Worm (Caenorhabditis elegans) whole organism, L3 larva: ENCODE results near the gene srx-114.
A peak's percentile ranks its signal among the peaks of the same experiment; 100 is the strongest.

Experiments used
- R02D3.7 ChIP-seq: fragments of 150-350 bp; optimal IDR thresholded peaks from 2 replicates; lab custom pipeline; 2014; ENCODE audit warnings: missing biosample characterization, missing genetic modification characterization
- aly-2 ChIP-seq: fragments of 150-350 bp; optimal IDR thresholded peaks from 2 replicates; lab custom pipeline; 2014; ENCODE audit warnings: missing biosample characterization, missing genetic modification characterization
- ama-1 ChIP-seq: fragments of 150-350 bp; optimal IDR thresholded peaks from 2 replicates; lab custom pipeline; 2018
- ceh-16 ChIP-seq: sonication (generic microtip); optimal IDR thresholded peaks from 2 replicates; lab custom pipeline; 2017; ENCODE audit warnings: missing biosample characterization, missing genetic modification characterization
- ceh-28 ChIP-seq: fragments of 150-350 bp; optimal IDR thresholded peaks from 2 replicates; lab custom pipeline; 2014; ENCODE audit warnings: missing biosample characterization, missing genetic modification reagents, missing genetic modification characterization
- ceh-9 ChIP-seq: sonication (generic microtip); optimal IDR thresholded peaks from 2 replicates; lab custom pipeline; 2018; ENCODE audit warnings: missing biosample characterization, missing genetic modification characterization
- daf-12 ChIP-seq: fragments of 150-350 bp; optimal IDR thresholded peaks from 2 replicates; lab custom pipeline; 2014; ENCODE audit warnings: missing biosample characterization, missing genetic modification reagents, missing genetic modification characterization
- egl-27 ChIP-seq: sonication (generic microtip); optimal IDR thresholded peaks from 4 replicates; lab custom pipeline; 2017; ENCODE audit warnings: missing biosample characterization, missing genetic modification reagents, missing genetic modification characterization
- egl-5 ChIP-seq: fragments of 150-350 bp; optimal IDR thresholded peaks from 2 replicates; lab custom pipeline; 2017; ENCODE audit warnings: missing biosample characterization, missing genetic modification reagents, missing genetic modification characterization, inconsistent platforms
- elt-1 ChIP-seq: fragments of 150-350 bp; optimal IDR thresholded peaks from 2 replicates; lab custom pipeline; 2014; ENCODE audit warnings: missing biosample characterization, missing genetic modification characterization
- elt-2 ChIP-seq: sonication (generic microtip); optimal IDR thresholded peaks from 2 replicates; lab custom pipeline; 2016; ENCODE audit warnings: missing genetic modification reagents, mild to moderate bottlenecking, missing genetic modification characterization, missing compliant biosample characterization
- elt-3 ChIP-seq, 3 experiments: fragments of 150-350 bp in 1 of 3; sonication (generic microtip) in 2 of 3; optimal IDR thresholded peaks; 2 replicates in 2 of 3; 4 replicates in 1 of 3; lab custom pipeline; 2014 to 2017; ENCODE audit warnings: missing biosample characterization in 3 of 3, missing genetic modification characterization in 3 of 3
- eor-1 ChIP-seq, 2 experiments: fragments of 150-350 bp; optimal IDR thresholded peaks; 2 replicates each; lab custom pipeline; 2014 to 2018; ENCODE audit warnings: missing biosample characterization in 2 of 2, missing genetic modification characterization in 2 of 2
- fos-1 ChIP-seq: fragments of 150-350 bp; optimal IDR thresholded peaks from 2 replicates; lab custom pipeline; 2014; ENCODE audit warnings: missing biosample characterization, missing genetic modification characterization
- jun-1 ChIP-seq: fragments of 150-350 bp; optimal IDR thresholded peaks from 2 replicates; lab custom pipeline; 2014; ENCODE audit warnings: missing biosample characterization, missing genetic modification reagents, missing genetic modification characterization
- lin-15B ChIP-seq: fragments of 150-350 bp; optimal IDR thresholded peaks from 2 replicates; lab custom pipeline; 2014; ENCODE audit warnings: missing biosample characterization, missing genetic modification characterization
- lin-39 ChIP-seq: fragments of 150-350 bp; optimal IDR thresholded peaks from 2 replicates; lab custom pipeline; 2018; ENCODE audit warnings: missing biosample characterization, missing genetic modification reagents, missing genetic modification characterization
- lsy-12 ChIP-seq: sonication (generic microtip); optimal IDR thresholded peaks from 2 replicates; lab custom pipeline; 2016; ENCODE audit warnings: mild to moderate bottlenecking, missing genetic modification characterization, missing compliant biosample characterization
- mdl-1 ChIP-seq: fragments of 150-350 bp; optimal IDR thresholded peaks from 2 replicates; lab custom pipeline; 2014; ENCODE audit warnings: missing biosample characterization, missing genetic modification characterization
- nfya-1 ChIP-seq: sonication (generic microtip); optimal IDR thresholded peaks from 2 replicates; lab custom pipeline; 2017; ENCODE audit warnings: missing genetic modification characterization, mild to moderate bottlenecking, missing compliant biosample characterization, antibody characterized with exemption, moderate library complexity; ENCODE audit not compliant: insufficient read depth
- nhr-11 ChIP-seq: fragments of 150-350 bp; optimal IDR thresholded peaks from 2 replicates; lab custom pipeline; 2014; ENCODE audit warnings: missing biosample characterization, missing genetic modification characterization
- nhr-12 ChIP-seq: fragments of 150-350 bp; optimal IDR thresholded peaks from 2 replicates; lab custom pipeline; 2014; ENCODE audit warnings: missing biosample characterization, missing genetic modification characterization
- nhr-23 ChIP-seq: fragments of 150-350 bp; optimal IDR thresholded peaks from 2 replicates; lab custom pipeline; 2014; ENCODE audit warnings: missing biosample characterization, missing genetic modification reagents, missing genetic modification characterization
- nhr-25 ChIP-seq: sonication (generic microtip); optimal IDR thresholded peaks from 2 replicates; lab custom pipeline; 2017; ENCODE audit warnings: missing biosample characterization, missing genetic modification characterization
- nhr-28 ChIP-seq: fragments of 150-350 bp; optimal IDR thresholded peaks from 2 replicates; lab custom pipeline; 2014; ENCODE audit warnings: missing biosample characterization, missing genetic modification characterization
- nhr-43 ChIP-seq: sonication (generic microtip); optimal IDR thresholded peaks from 2 replicates; lab custom pipeline; 2016; ENCODE audit warnings: mild to moderate bottlenecking, missing genetic modification characterization, missing compliant biosample characterization; ENCODE audit not compliant: poor library complexity, severe bottlenecking
- nhr-67 ChIP-seq: fragments of 150-350 bp; optimal IDR thresholded peaks from 2 replicates; lab custom pipeline; 2014; ENCODE audit warnings: missing biosample characterization, missing genetic modification characterization
- nhr-76 ChIP-seq: fragments of 150-350 bp; sonication (generic microtip); optimal IDR thresholded peaks from 5 replicates; lab custom pipeline; 2014; ENCODE audit warnings: missing biosample characterization, missing genetic modification characterization
- nhr-77 ChIP-seq: fragments of 150-350 bp; optimal IDR thresholded peaks from 2 replicates; lab custom pipeline; 2014; ENCODE audit warnings: missing biosample characterization, missing genetic modification characterization
- pha-4 ChIP-seq: fragments of 150-350 bp; optimal IDR thresholded peaks from 2 replicates; lab custom pipeline; 2014; ENCODE audit warnings: missing biosample characterization, missing genetic modification reagents, missing genetic modification characterization
- pqm-1 ChIP-seq: fragments of 150-350 bp; optimal IDR thresholded peaks from 2 replicates; lab custom pipeline; 2017; ENCODE audit warnings: missing biosample characterization, missing genetic modification characterization, inconsistent platforms
- sea-2 ChIP-seq: fragments of 150-350 bp; sonication (generic microtip); optimal IDR thresholded peaks from 4 replicates; lab custom pipeline; 2014; ENCODE audit warnings: missing biosample characterization, missing genetic modification reagents, missing genetic modification characterization
- snpc-4 ChIP-seq: fragments of 150-350 bp; optimal IDR thresholded peaks from 2 replicates; lab custom pipeline; 2014; ENCODE audit warnings: missing biosample characterization, missing genetic modification characterization
- unc-39 ChIP-seq: sonication (generic microtip); optimal IDR thresholded peaks from 4 replicates; lab custom pipeline; 2017; ENCODE audit warnings: missing biosample characterization, missing genetic modification characterization
- unc-62 ChIP-seq: fragments of 150-350 bp; sonication (generic microtip); optimal IDR thresholded peaks from 4 replicates; lab custom pipeline; 2014; ENCODE audit warnings: missing biosample characterization, missing genetic modification reagents, missing genetic modification characterization
- ztf-11 ChIP-seq: fragments of 150-350 bp; optimal IDR thresholded peaks from 2 replicates; lab custom pipeline; 2014; ENCODE audit warnings: missing biosample characterization, missing genetic modification characterization

The srx-114 gene

DNA sequence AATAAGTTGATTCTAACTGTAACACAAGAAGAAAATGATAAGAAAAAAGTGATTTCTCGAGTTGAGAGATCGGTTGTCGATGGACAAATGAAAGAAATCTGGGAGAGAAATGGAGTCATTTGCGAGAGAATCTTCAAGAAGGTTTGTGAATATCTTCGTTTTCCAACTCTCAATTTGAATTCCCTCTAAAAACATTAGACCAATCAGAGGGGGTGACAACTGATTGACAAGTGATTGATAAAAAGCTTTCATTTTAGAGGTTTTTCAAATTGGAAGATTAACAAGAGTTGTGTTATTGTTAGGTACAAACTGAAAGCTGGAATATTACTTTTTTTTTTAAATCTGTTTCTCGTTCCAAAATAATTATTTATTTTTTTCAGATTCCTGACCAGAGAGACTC lies 15.1 kb downstream of the srx-114 start:
- TF ChIP-seq jun-1 (tag; lab: Kevin White, UChicago), result no peak
- no peak for TF ChIP-seq lsy-12 (tag; lab: Kevin White, UChicago)
- no peak for TF ChIP-seq mdl-1 (tag; lab: Kevin White, UChicago)
- no peak for TF ChIP-seq nhr-76 (tag; lab: Kevin White, UChicago)
- no peak for TF ChIP-seq ceh-9 (tag; lab: Kevin White, UChicago)
- no peak for TF ChIP-seq nhr-77 (tag; lab: Kevin White, UChicago)
- no peak for TF ChIP-seq ceh-16 (tag; lab: Kevin White, UChicago)
- TF ChIP-seq daf-12, result no peak
- TF ChIP-seq egl-27, result no peak
- no peak for TF ChIP-seq unc-39
- TF ChIP-seq unc-62 (GFP tag; lab: Kevin White, UChicago), result no peak
- no peak for TF ChIP-seq nhr-67 (tag; lab: Kevin White, UChicago)
- TF ChIP-seq lin-39 (tag; lab: Kevin White, UChicago), result no peak
- TF ChIP-seq lin-15B (tag; lab: Kevin White, UChicago), result no peak
- TF ChIP-seq nhr-28 (tag; lab: Kevin White, UChicago), result no peak
- no peak for TF ChIP-seq elt-3 (tag; optimal IDR thresholded peaks at IDR 0.05; lab: Kevin White, UChicago)
- TF ChIP-seq nhr-23 (tag; lab: Kevin White, UChicago), result no peak
- TF ChIP-seq pqm-1 (tag; lab: Kevin White, UChicago), result no peak
- no peak for TF ChIP-seq fos-1 (tag; lab: Kevin White, UChicago)

DNA sequence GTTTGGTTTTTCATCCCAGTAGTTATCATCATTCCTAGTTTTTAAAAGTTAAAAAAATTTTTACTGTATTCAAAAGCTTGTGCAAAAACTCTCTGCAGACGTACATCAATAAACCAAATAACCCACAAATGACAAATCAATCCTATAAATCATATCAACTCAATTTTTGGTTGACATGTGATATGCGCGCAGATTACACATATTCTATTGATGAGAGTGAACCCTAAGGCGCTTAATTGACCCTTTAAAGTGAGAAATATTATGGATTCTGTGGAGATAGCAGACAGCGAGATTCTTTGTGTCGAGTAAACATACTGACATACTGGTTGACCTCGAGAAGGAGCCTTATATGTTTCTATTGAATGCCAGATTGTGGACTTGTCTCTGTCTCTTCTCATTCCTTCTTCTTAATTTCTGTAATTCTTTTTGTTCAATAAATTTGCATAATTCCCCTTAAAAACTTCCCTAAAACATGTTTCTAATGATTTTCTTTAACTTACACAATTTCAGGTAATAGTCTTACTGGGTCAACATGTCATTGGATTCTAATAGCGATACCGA lies 16.7 kb downstream of the srx-114 start, which contains the start of gene EEED8.2:
EEED8.2 (plus strand) TSS at position 511 of the 561 bp plus-strand sequence.
- TF ChIP-seq pha-4 (tag; lab: Kevin White, UChicago) (peak; percentile 26), nhr-12 (no peak), ztf-11 (tag; lab: Kevin White, UChicago) (no peak)

DNA sequence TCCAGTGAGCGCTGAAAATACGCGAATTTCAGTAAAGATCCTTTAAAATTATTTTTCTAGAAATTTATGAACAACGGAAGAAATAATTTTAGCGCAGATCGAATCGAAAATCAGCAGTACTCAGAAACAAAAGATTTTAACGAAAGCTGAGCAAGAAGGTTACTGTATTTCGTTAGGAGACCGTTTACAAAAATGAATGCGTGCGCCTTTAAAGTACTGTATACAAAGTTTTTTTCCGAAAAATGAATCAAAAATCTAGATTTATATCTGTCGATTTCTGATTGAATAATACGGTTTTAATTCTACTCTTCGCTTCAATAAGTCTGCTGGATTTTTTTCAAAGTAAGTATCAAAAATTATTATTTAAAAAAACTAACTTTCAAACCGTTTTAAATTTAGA lies 18.9 kb downstream of the srx-114 start, which contains the start of the genes EEED8.14 and EEED8.3:
EEED8.14 (minus strand) TSS at position 13 of the 400 bp plus-strand sequence.
EEED8.3 (plus strand) TSS at position 237 of the 400 bp plus-strand sequence.
- no peak for TF ChIP-seq ztf-11 (tag; lab: Kevin White, UChicago)
- no peak for TF ChIP-seq sea-2 (GFP tag; lab: Kevin White, UChicago)
- no peak for TF ChIP-seq daf-12
- no peak for TF ChIP-seq R02D3.7
- TF ChIP-seq fos-1 (tag; lab: Kevin White, UChicago), result no peak
- no peak for TF ChIP-seq unc-39
- no peak for TF ChIP-seq snpc-4
- TF ChIP-seq egl-27, result no peak
- TF ChIP-seq, all 47 proteins: peak for 0

DNA sequence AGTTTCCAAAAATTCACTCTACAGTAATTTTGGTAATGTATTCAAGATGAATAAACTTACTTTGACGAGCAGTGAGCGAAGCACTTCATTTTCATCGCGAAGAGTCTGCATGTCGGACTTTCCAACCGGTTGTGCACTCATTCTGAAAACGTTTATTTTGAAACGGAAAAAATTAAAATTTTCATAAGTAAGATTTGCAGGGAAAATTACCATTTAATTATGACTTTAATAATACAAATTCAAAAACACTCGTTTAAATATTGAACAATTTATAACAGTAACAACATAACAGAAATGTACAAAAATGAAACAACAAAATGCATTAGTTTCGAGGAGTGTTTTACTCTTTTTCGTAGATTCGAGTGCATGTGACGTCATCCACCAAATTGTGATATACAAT lies 20.5 kb downstream of the srx-114 start, which contains the start of the genes EEED8.13 and EEED8.18:
EEED8.13 (minus strand) TSS at position 101 of the 400 bp plus-strand sequence.
EEED8.18 (minus strand) TSS at position 144 of the 400 bp plus-strand sequence.
- no peak for TF ChIP-seq nhr-43 (tag; lab: Kevin White, UChicago)
- no peak for TF ChIP-seq eor-1 (tag; optimal IDR thresholded peaks at IDR 0.05; lab: Kevin White, UChicago)
- TF ChIP-seq unc-62 (GFP tag; lab: Kevin White, UChicago), result no peak
- TF ChIP-seq egl-5 (tag; lab: Kevin White, UChicago), result no peak
- TF ChIP-seq nhr-23 (tag; lab: Kevin White, UChicago), result no peak
- no peak for TF ChIP-seq nhr-77 (tag; lab: Kevin White, UChicago)
- TF ChIP-seq nfya-1 (tag; lab: Kevin White, UChicago), result no peak
- TF ChIP-seq elt-3 (tag; optimal IDR thresholded peaks at IDR 0.05; lab: Kevin White, UChicago), result no peak
- TF ChIP-seq aly-2 (tag; lab: Kevin White, UChicago), result no peak
- TF ChIP-seq daf-12, result no peak
- no peak for TF ChIP-seq elt-2 (tag; lab: Kevin White, UChicago)

DNA sequence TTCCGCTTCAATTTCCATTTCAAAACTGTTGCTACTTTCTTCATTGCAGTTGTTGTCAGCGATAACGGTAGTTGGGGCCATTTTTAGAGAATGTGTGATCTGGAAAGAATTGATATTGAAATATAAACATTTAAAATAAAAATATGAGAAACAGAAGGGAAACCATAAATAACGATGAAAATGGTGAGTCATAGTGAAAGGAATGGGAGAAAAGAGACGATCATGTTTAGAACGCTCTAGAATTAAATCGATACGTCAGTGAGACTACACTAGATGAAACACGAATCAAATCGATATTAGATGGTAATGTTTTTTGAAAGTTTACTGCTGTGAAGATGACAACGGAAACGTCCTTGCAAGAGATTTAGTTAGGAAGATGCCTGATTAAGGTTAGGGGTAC lies 24.0 kb downstream of the srx-114 start, which contains the start of the genes EEED8.12 and EEED8.4:
EEED8.12 (minus strand) TSS at position 101 of the 400 bp plus-strand sequence.
EEED8.4 (plus strand) TSS at position 396 of the 400 bp plus-strand sequence.
- no peak for TF ChIP-seq nhr-11
- no peak for TF ChIP-seq elt-1
- no peak for TF ChIP-seq ama-1 (lab: Kevin White, UChicago)
- TF ChIP-seq ceh-28 (tag; lab: Kevin White, UChicago), result no peak
- no peak for TF ChIP-seq eor-1 (tag; optimal IDR thresholded peaks at IDR 0.05; lab: Kevin White, UChicago)
- TF ChIP-seq nhr-25, result no peak
- TF ChIP-seq lin-15B (tag; lab: Kevin White, UChicago), result no peak
- no peak for TF ChIP-seq sea-2 (GFP tag; lab: Kevin White, UChicago)
- TF ChIP-seq nhr-67 (tag; lab: Kevin White, UChicago), result no peak
- no peak for TF ChIP-seq fos-1 (tag; lab: Kevin White, UChicago)
